Worm (Caenorhabditis elegans) whole organism, L4/young adult: ENCODE measurements around the gene flap-1.

Experiments used
- W03F9.2 ChIP-seq: fragments of 150-350 bp; optimal IDR thresholded peaks from 2 replicates; lab custom pipeline; 2014; ENCODE audit warnings: missing biosample characterization, missing genetic modification characterization
- dao-5 ChIP-seq: sonication (generic microtip); optimal IDR thresholded peaks from 2 replicates; lab custom pipeline; 2016; ENCODE audit warnings: missing genotype, missing genetic modification characterization, moderate library complexity, missing compliant biosample characterization
- him-1 ChIP-seq: sonication (generic microtip); optimal IDR thresholded peaks from 2 replicates; lab custom pipeline; 2016; ENCODE audit warnings: missing genotype, missing genetic modification reagents, missing genetic modification characterization, missing compliant biosample characterization

- TF ChIP-seq him-1 (tag; lab: Kevin White, UChicago) (no peak), W03F9.2 (tag; lab: Kevin White, UChicago) (no peak), dao-5 (tag; lab: Kevin White, UChicago) (no peak)
These were observed 22.8 kb upstream of the flap-1 start for ce11 chrIII:6951435-6951834.
